Worm (Caenorhabditis elegans) whole organism, L2 larva: ENCODE data around the gene Y17G9B.5.

Experiments
- C34F6.9 ChIP-seq: fragments of 150-350 bp; optimal IDR thresholded peaks from 2 replicates; lab custom pipeline; 2014; ENCODE audit warnings: missing biosample characterization, missing genetic modification characterization
- F13H6.1 ChIP-seq: sonication (generic microtip); optimal IDR thresholded peaks from 2 replicates; lab custom pipeline; 2016; ENCODE audit warnings: missing genetic modification characterization, missing compliant biosample characterization
- R02D3.7 ChIP-seq: fragments of 150-350 bp; optimal IDR thresholded peaks from 2 replicates; lab custom pipeline; 2014; ENCODE audit warnings: missing biosample characterization, missing genetic modification characterization
- Y55F3AM.14 ChIP-seq: fragments of 200-800 bp; sonication (Bioruptor generic); optimal IDR thresholded peaks from 2 replicates; lab custom pipeline; 2018; ENCODE audit warnings: mild to moderate bottlenecking, missing genetic modification characterization, missing compliant biosample characterization
- ZK546.5 ChIP-seq: sonication (generic microtip); optimal IDR thresholded peaks from 2 replicates; lab custom pipeline; 2017; ENCODE audit warnings: missing biosample characterization, missing genetic modification characterization
- aly-2 ChIP-seq: fragments of 150-350 bp; optimal IDR thresholded peaks from 2 replicates; lab custom pipeline; 2014; ENCODE audit warnings: missing biosample characterization, missing genetic modification characterization
- ama-1 ChIP-seq: fragments of 150-350 bp; optimal IDR thresholded peaks from 2 replicates; lab custom pipeline; 2018; ENCODE audit warnings: inconsistent platforms
- blmp-1 ChIP-seq: sonication (generic microtip); optimal IDR thresholded peaks from 2 replicates; lab custom pipeline; 2017; ENCODE audit warnings: missing genetic modification characterization, mild to moderate bottlenecking, missing compliant biosample characterization, antibody characterized with exemption, moderate library complexity; ENCODE audit not compliant: insufficient read depth
- ceh-16 ChIP-seq: fragments of 150-350 bp; optimal IDR thresholded peaks from 2 replicates; lab custom pipeline; 2014; ENCODE audit warnings: missing biosample characterization, missing genetic modification characterization
- ceh-82 ChIP-seq: fragments of 150-350 bp; optimal IDR thresholded peaks from 2 replicates; lab custom pipeline; 2014; ENCODE audit warnings: missing biosample characterization, missing genetic modification characterization
- crh-2 ChIP-seq: sonication (generic microtip); optimal IDR thresholded peaks from 2 replicates; lab custom pipeline; 2017; ENCODE audit warnings: missing biosample characterization, missing genetic modification characterization
- egl-27 ChIP-seq: sonication (generic microtip); optimal IDR thresholded peaks from 3 replicates; lab custom pipeline; 2017; ENCODE audit warnings: missing biosample characterization, missing genetic modification reagents, missing genetic modification characterization
- elt-3 ChIP-seq: sonication (generic microtip); optimal IDR thresholded peaks from 2 replicates; lab custom pipeline; 2017; ENCODE audit warnings: missing biosample characterization, missing genetic modification characterization
- fos-1 ChIP-seq: fragments of 150-350 bp; optimal IDR thresholded peaks from 2 replicates; lab custom pipeline; 2014; ENCODE audit warnings: missing biosample characterization, missing genetic modification characterization
- gmeb-1 ChIP-seq: fragments of 150-350 bp; optimal IDR thresholded peaks from 2 replicates; lab custom pipeline; 2014; ENCODE audit warnings: missing biosample characterization, missing genetic modification characterization
- lin-11 ChIP-seq: fragments of 150-350 bp; sonication (generic microtip); optimal IDR thresholded peaks from 2 replicates; lab custom pipeline; 2014; ENCODE audit warnings: missing biosample characterization, missing genetic modification characterization, inconsistent platforms, mixed read lengths
- lin-13 ChIP-seq: fragments of 150-350 bp; optimal IDR thresholded peaks from 2 replicates; lab custom pipeline; 2014; ENCODE audit warnings: missing biosample characterization, missing genetic modification reagents, missing genetic modification characterization
- lsy-2 ChIP-seq, 2 experiments: fragments of 150-350 bp in 1 of 2; sonication (generic microtip) in 1 of 2; optimal IDR thresholded peaks; 2 replicates each; lab custom pipeline; 2014 to 2017; ENCODE audit warnings: missing biosample characterization in 2 of 2, missing genetic modification characterization in 2 of 2
- mbf-1 ChIP-seq: sonication (generic microtip); optimal IDR thresholded peaks from 2 replicates; lab custom pipeline; 2017; ENCODE audit warnings: missing biosample characterization, missing genetic modification characterization
- nhr-10 ChIP-seq: sonication (generic microtip); optimal IDR thresholded peaks from 2 replicates; lab custom pipeline; 2017; ENCODE audit warnings: missing biosample characterization, missing genetic modification characterization
- nhr-11 ChIP-seq: fragments of 150-350 bp; optimal IDR thresholded peaks from 2 replicates; lab custom pipeline; 2014; ENCODE audit warnings: missing biosample characterization, missing genetic modification characterization
- nhr-12 ChIP-seq: fragments of 150-350 bp; optimal IDR thresholded peaks from 2 replicates; lab custom pipeline; 2014; ENCODE audit warnings: missing biosample characterization, missing genetic modification characterization
- nhr-129 ChIP-seq: fragments of 150-350 bp; optimal IDR thresholded peaks from 2 replicates; lab custom pipeline; 2014; ENCODE audit warnings: missing biosample characterization, missing genetic modification characterization
- nhr-21 ChIP-seq: fragments of 150-350 bp; optimal IDR thresholded peaks from 2 replicates; lab custom pipeline; 2014; ENCODE audit warnings: missing biosample characterization, missing genetic modification characterization
- nhr-23 ChIP-seq: fragments of 150-350 bp; optimal IDR thresholded peaks from 2 replicates; lab custom pipeline; 2014; ENCODE audit warnings: missing biosample characterization, missing genetic modification reagents, missing genetic modification characterization
- nhr-237 ChIP-seq: fragments of 150-350 bp; optimal IDR thresholded peaks from 2 replicates; lab custom pipeline; 2014; ENCODE audit warnings: missing biosample characterization, missing genetic modification characterization
- nhr-25 ChIP-seq: fragments of 150-350 bp; sonication (generic microtip); optimal IDR thresholded peaks from 3 replicates; lab custom pipeline; 2014; ENCODE audit warnings: missing biosample characterization, missing genetic modification characterization
- nhr-6 ChIP-seq: fragments of 150-350 bp; optimal IDR thresholded peaks from 2 replicates; lab custom pipeline; 2014; ENCODE audit warnings: missing biosample characterization, missing genetic modification characterization
- peb-1 ChIP-seq: fragments of 150-350 bp; optimal IDR thresholded peaks from 2 replicates; lab custom pipeline; 2014; ENCODE audit warnings: missing biosample characterization, missing genetic modification characterization
- sem-4 ChIP-seq: fragments of 150-350 bp; optimal IDR thresholded peaks from 2 replicates; lab custom pipeline; 2014; ENCODE audit warnings: missing biosample characterization, missing genetic modification reagents, missing genetic modification characterization
- skn-1 ChIP-seq: sonication (generic microtip); optimal IDR thresholded peaks from 2 replicates; lab custom pipeline; 2017; ENCODE audit warnings: missing biosample characterization, missing genetic modification characterization
- sma-3 ChIP-seq: sonication (generic microtip); optimal IDR thresholded peaks from 2 replicates; lab custom pipeline; 2016; ENCODE audit warnings: missing genetic modification reagents, missing genetic modification characterization, missing compliant biosample characterization
- sma-9 ChIP-seq, 2 experiments: fragments of 150-350 bp in 1 of 2; sonication (generic microtip) in 1 of 2; optimal IDR thresholded peaks; 2 replicates each; lab custom pipeline; 2014 to 2016; ENCODE audit warnings: missing genetic modification characterization in 2 of 2, mild to moderate bottlenecking in 1 of 2, missing biosample characterization in 1 of 2, missing compliant biosample characterization in 1 of 2, missing genetic modification reagents in 1 of 2, moderate library complexity in 1 of 2
- unc-39 ChIP-seq: fragments of 150-350 bp; optimal IDR thresholded peaks from 2 replicates; lab custom pipeline; 2014; ENCODE audit warnings: missing biosample characterization, missing genetic modification characterization
- unc-55 ChIP-seq: fragments of 150-350 bp; sonication (generic microtip); optimal IDR thresholded peaks from 3 replicates; lab custom pipeline; 2014; ENCODE audit warnings: missing biosample characterization, missing genetic modification reagents, missing genetic modification characterization
- zag-1 ChIP-seq: fragments of 150-350 bp; optimal IDR thresholded peaks from 2 replicates; lab custom pipeline; 2014; ENCODE audit warnings: missing biosample characterization, missing genetic modification characterization
- ztf-1 ChIP-seq: fragments of 200-800 bp; sonication (Bioruptor generic); conservative IDR thresholded peaks from 2 replicates; pipeline ENCODE4 v1.3.6; 2022; ENCODE audit warnings: missing genetic modification characterization, missing compliant biosample characterization
- ztf-11 ChIP-seq: sonication (generic microtip); optimal IDR thresholded peaks from 2 replicates; lab custom pipeline; 2017; ENCODE audit warnings: missing biosample characterization, missing genetic modification characterization
- ztf-4 ChIP-seq: fragments of 150-350 bp; optimal IDR thresholded peaks from 2 replicates; lab custom pipeline; 2014; ENCODE audit warnings: missing biosample characterization, missing genetic modification characterization

Y17G9B.5 gene

ce11 chrIV:4703911-4704310 is 46.1 kb upstream of the Y17G9B.5 start, which contains the start of gene ogdh-1:
Gene ogdh-1, minus strand, starts transcription at chrIV:4704011.
- TF ChIP-seq R02D3.7 (tag; lab: Kevin White, UChicago) = no peak
- TF ChIP-seq ZK546.5 = no peak
- TF ChIP-seq peb-1 (tag; lab: Kevin White, UChicago) = no peak
- TF ChIP-seq sma-3 (GFP tag; lab: Kevin White, UChicago) = no peak
- TF ChIP-seq aly-2 (tag; lab: Kevin White, UChicago) = no peak
- TF ChIP-seq nhr-23 (tag; lab: Kevin White, UChicago) = no peak
- no peak for TF ChIP-seq ztf-1
- TF ChIP-seq nhr-6 (tag; lab: Kevin White, UChicago) = no peak
- TF ChIP-seq zag-1 (tag; lab: Kevin White, UChicago) = no peak
- TF ChIP-seq ceh-16 (tag; lab: Kevin White, UChicago) = no peak
- no peak for TF ChIP-seq egl-27 (tag; lab: Kevin White, UChicago)
- no peak for TF ChIP-seq nhr-25
- no peak for TF ChIP-seq nhr-10
- TF ChIP-seq nhr-12 (tag; lab: Kevin White, UChicago) = no peak
- TF ChIP-seq skn-1 (tag; lab: Kevin White, UChicago) = no peak
- TF ChIP-seq lin-13 = no peak
- TF ChIP-seq, all 48 proteins: peak for 0

ce11 chrIV:4705182-4705581 is 44.9 kb upstream of the Y17G9B.5 start:
- no peak for TF ChIP-seq elt-3 (tag; lab: Kevin White, UChicago)
- no peak for TF ChIP-seq gmeb-1 (tag; lab: Kevin White, UChicago)
- no peak for TF ChIP-seq peb-1 (tag; lab: Kevin White, UChicago)
- TF ChIP-seq sem-4 = no peak
- TF ChIP-seq ZK546.5 = no peak
- TF ChIP-seq Y55F3AM.14 (GFP tag; lab: Kevin White, UChicago) = peak; percentile 10
- peak; percentile 91 for TF ChIP-seq fos-1 (tag; lab: Kevin White, UChicago)
- TF ChIP-seq nhr-129 (tag; lab: Kevin White, UChicago) = peak; percentile 76
- no peak for TF ChIP-seq blmp-1 (tag; lab: Kevin White, UChicago)
- TF ChIP-seq sma-9 (GFP tag; optimal IDR thresholded peaks at IDR 0.05; lab: Kevin White, UChicago) = peak; percentile 68
- TF ChIP-seq sma-9 (tag; optimal IDR thresholded peaks at IDR 0.05; lab: Kevin White, UChicago) = no peak
- peak; percentile 60 for TF ChIP-seq unc-55 (GFP tag; lab: Kevin White, UChicago)
- peak; percentile 39 for TF ChIP-seq lin-13
- peak; percentile 60 for TF ChIP-seq C34F6.9 (tag; lab: Kevin White, UChicago)
- TF ChIP-seq F13H6.1 = peak; percentile 75
- no peak for TF ChIP-seq ama-1 (lab: Kevin White, UChicago)
- no peak for TF ChIP-seq ceh-82 (tag; lab: Kevin White, UChicago)
- TF ChIP-seq sma-3 (GFP tag; lab: Kevin White, UChicago) = peak; percentile 74
- peak; percentile 8 for TF ChIP-seq lin-11 (tag; lab: Kevin White, UChicago)
- TF ChIP-seq mbf-1 (tag; lab: Kevin White, UChicago) = no peak
- TF ChIP-seq ztf-4 = peak; percentile 15
- peak; percentile 0 for TF ChIP-seq nhr-21 (tag; lab: Kevin White, UChicago)
- TF ChIP-seq crh-2 (tag; lab: Kevin White, UChicago) = peak; percentile 37
- peak; percentile 40 for TF ChIP-seq zag-1 (tag; lab: Kevin White, UChicago)
- TF ChIP-seq lsy-2 (tag; optimal IDR thresholded peaks at IDR 0.05; lab: Kevin White, UChicago) = peak; percentile 40 to 68
- TF ChIP-seq nhr-10 = no peak
- peak; percentile 24 for TF ChIP-seq nhr-25
- TF ChIP-seq ztf-11 (tag; lab: Kevin White, UChicago) = no peak

- TF ChIP-seq ztf-1 = no peak
- no peak for TF ChIP-seq nhr-11 (tag; lab: Kevin White, UChicago)
- TF ChIP-seq, all 48 proteins: peak for 0
Measured at ce11 chrIV:4705922-4706321, 44.1 kb upstream of the Y17G9B.5 start.

DNA sequence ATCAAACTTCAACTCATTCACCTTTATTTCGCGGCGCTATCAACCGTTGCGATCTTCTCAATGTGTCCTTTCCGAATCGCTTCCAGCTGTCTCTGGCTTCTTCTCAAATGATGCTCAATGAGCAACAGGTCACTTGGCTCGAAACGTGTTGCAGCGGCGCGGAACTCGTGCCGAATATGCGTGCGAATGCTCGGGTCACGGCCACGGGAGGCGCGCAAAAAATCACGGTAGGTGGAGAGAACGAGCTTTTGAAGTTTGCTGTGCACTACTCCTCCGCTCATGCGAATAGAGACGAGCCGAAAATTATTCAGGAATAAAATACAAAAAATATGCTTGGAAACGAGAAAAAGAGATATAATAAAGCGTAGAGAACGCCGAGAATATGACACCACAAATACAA is 39.6 kb upstream of the Y17G9B.5 start, which contains the start of gene cif-1:
TSS of gene cif-1 (minus strand) at position 297 of the 400 bp plus-strand sequence.
- TF ChIP-seq unc-39 (tag; lab: Kevin White, UChicago) = no peak
- no peak for TF ChIP-seq nhr-237 (tag; lab: Kevin White, UChicago)
- TF ChIP-seq aly-2 (tag; lab: Kevin White, UChicago) = no peak
- no peak for TF ChIP-seq ZK546.5
- TF ChIP-seq ceh-82 (tag; lab: Kevin White, UChicago) = no peak
- no peak for TF ChIP-seq ztf-1
- TF ChIP-seq nhr-23 (tag; lab: Kevin White, UChicago) = no peak
- TF ChIP-seq ceh-16 (tag; lab: Kevin White, UChicago) = no peak
- TF ChIP-seq egl-27 (tag; lab: Kevin White, UChicago) = no peak
- TF ChIP-seq nhr-25 = no peak
- no peak for TF ChIP-seq lsy-2 (tag; optimal IDR thresholded peaks at IDR 0.05; lab: Kevin White, UChicago)
- no peak for TF ChIP-seq ama-1 (lab: Kevin White, UChicago)
- TF ChIP-seq fos-1 (tag; lab: Kevin White, UChicago) = no peak
- no peak for TF ChIP-seq R02D3.7 (tag; lab: Kevin White, UChicago)
